Fruit fly (Drosophila melanogaster) whole organism, pupa: ENCODE measurements around the gene yellow-e3.

Source experiments
- CG10348 ChIP-seq: fragments of 200-800 bp; sonication (Bioruptor generic); IDR thresholded peaks from 2 replicates; pipeline ENCODE4 v1.3.6; 2022; ENCODE audit warnings: missing biosample characterization, missing genetic modification characterization
- CG12605 ChIP-seq: fragments of 200-800 bp; sonication (Bioruptor generic); IDR thresholded peaks from 2 replicates; pipeline ENCODE4 v1.3.6; 2022; ENCODE audit warnings: missing biosample characterization, missing genetic modification characterization
- CG13204 ChIP-seq: fragments of 200-800 bp; sonication (Bioruptor generic); optimal IDR thresholded peaks from 2 replicates; lab custom pipeline; 2018; ENCODE audit warnings: missing biosample characterization, mild to moderate bottlenecking, missing genetic modification characterization, moderate library complexity
- CG14655 ChIP-seq: fragments of 200-800 bp; sonication (Bioruptor generic); optimal IDR thresholded peaks from 3 replicates; lab custom pipeline; 2017; ENCODE audit warnings: mild to moderate bottlenecking, missing biosample characterization, missing genetic modification reagents, missing genetic modification characterization
- CG15710 ChIP-seq: fragments of 200-800 bp; sonication (Bioruptor generic); optimal IDR thresholded peaks from 2 replicates; lab custom pipeline; 2018; ENCODE audit warnings: missing biosample characterization, mild to moderate bottlenecking, missing genetic modification characterization, moderate library complexity
- CG17806 ChIP-seq: fragments of 200-800 bp; sonication (Bioruptor generic); optimal IDR thresholded peaks from 2 replicates; lab custom pipeline; 2018; ENCODE audit warnings: missing biosample characterization, mild to moderate bottlenecking, missing genetic modification characterization, moderate library complexity
- CG32121 ChIP-seq: fragments of 200-800 bp; sonication (Bioruptor generic); IDR thresholded peaks from 2 replicates; pipeline ENCODE4 v1.3.6; 2022; ENCODE audit warnings: missing biosample characterization, missing genetic modification characterization
- CG34367 ChIP-seq: fragments of 200-800 bp; sonication (Bioruptor generic); optimal IDR thresholded peaks from 2 replicates; lab custom pipeline; 2018; ENCODE audit warnings: missing biosample characterization, mild to moderate bottlenecking, missing genetic modification characterization
- CG4496 ChIP-seq: fragments of 200-800 bp; sonication (Bioruptor generic); IDR thresholded peaks from 3 replicates; pipeline ENCODE4 v1.3.6; 2022; ENCODE audit warnings: missing biosample characterization, missing genetic modification characterization
- CG8159 ChIP-seq: fragments of 200-800 bp; sonication (Bioruptor generic); optimal IDR thresholded peaks from 3 replicates; lab custom pipeline; 2018; ENCODE audit warnings: missing biosample characterization, mild to moderate bottlenecking, missing genetic modification characterization, moderate library complexity
- CG8301 ChIP-seq: fragments of 200-800 bp; sonication (Bioruptor generic); optimal IDR thresholded peaks from 2 replicates; lab custom pipeline; 2018; ENCODE audit warnings: missing biosample characterization, mild to moderate bottlenecking, missing genetic modification characterization
- CG9948 ChIP-seq: fragments of 200-800 bp; sonication (Bioruptor generic); optimal IDR thresholded peaks from 2 replicates; lab custom pipeline; 2018; ENCODE audit warnings: missing biosample characterization, mild to moderate bottlenecking, missing genetic modification characterization, moderate library complexity
- D1 ChIP-seq: fragments of 200-800 bp; sonication (Bioruptor generic); optimal IDR thresholded peaks from 2 replicates; lab custom pipeline; 2018; ENCODE audit warnings: missing biosample characterization, mild to moderate bottlenecking, missing genetic modification characterization, moderate library complexity
- EcR ChIP-seq: fragments of 200-800 bp; sonication (Bioruptor generic); optimal IDR thresholded peaks from 3 replicates; lab custom pipeline; 2019; ENCODE audit warnings: missing biosample characterization, missing genetic modification characterization, mild to moderate bottlenecking, moderate library complexity, missing genetic modification reagents
- Ets98B ChIP-seq: fragments of 200-800 bp; sonication (Bioruptor generic); IDR thresholded peaks from 2 replicates; pipeline ENCODE4 v1.3.6; 2022; ENCODE audit warnings: missing biosample characterization, missing genetic modification characterization
- Pif1B ChIP-seq: fragments of 200-800 bp; sonication (Bioruptor generic); optimal IDR thresholded peaks from 3 replicates; lab custom pipeline; 2016; ENCODE audit warnings: missing biosample characterization, missing genetic modification characterization
- Snoo ChIP-seq: fragments of 200-800 bp; sonication (Bioruptor generic); optimal IDR thresholded peaks from 3 replicates; lab custom pipeline; 2017; ENCODE audit warnings: missing biosample characterization, mild to moderate bottlenecking, missing genetic modification characterization, inconsistent platforms
- fd96Ca ChIP-seq: fragments of 200-800 bp; sonication (Bioruptor generic); IDR thresholded peaks from 3 replicates; pipeline ENCODE4 v1.3.6; 2022; ENCODE audit warnings: missing biosample characterization, missing genetic modification characterization
- gl ChIP-seq: fragments of 200-800 bp; sonication (Bioruptor generic); optimal IDR thresholded peaks from 2 replicates; lab custom pipeline; 2018; ENCODE audit warnings: missing biosample characterization, mild to moderate bottlenecking, missing genetic modification characterization
- rn ChIP-seq: fragments of 200-800 bp; sonication (Bioruptor generic); IDR thresholded peaks from 2 replicates; pipeline ENCODE4 v1.3.6; 2022; ENCODE audit warnings: missing biosample characterization, missing genetic modification characterization

The yellow-e3 gene

dm6 chr3R:13385105-13385504 lies 19.6 kb downstream of the yellow-e3 start:
- TF ChIP-seq CG8159 (tag; lab: Kevin White, UChicago) (no peak), CG34367 (tag; lab: Kevin White, UChicago) (no peak), CG13204 (no peak), fd96Ca (no peak), CG17806 (tag; lab: Kevin White, UChicago) (no peak), rn (GFP tag; lab: Robert Waterston, UW) (no peak), Snoo (no peak), CG4496 (no peak), CG9948 (no peak), CG15710 (tag; lab: Kevin White, UChicago) (no peak)

dm6 chr3R:13382656-13383142 lies 22.0 kb downstream of the yellow-e3 start:
- TF ChIP-seq CG34367 (tag; lab: Kevin White, UChicago), result no peak
- TF ChIP-seq CG15710 (tag; lab: Kevin White, UChicago), result peak; percentile 8
- TF ChIP-seq gl (tag; lab: Kevin White, UChicago), result peak; percentile 1
- peak; percentile 6 for TF ChIP-seq EcR
- TF ChIP-seq CG4496, result 0 out of 3 replicates have a peak, but pooled peaks have one; percentile 27

DNA sequence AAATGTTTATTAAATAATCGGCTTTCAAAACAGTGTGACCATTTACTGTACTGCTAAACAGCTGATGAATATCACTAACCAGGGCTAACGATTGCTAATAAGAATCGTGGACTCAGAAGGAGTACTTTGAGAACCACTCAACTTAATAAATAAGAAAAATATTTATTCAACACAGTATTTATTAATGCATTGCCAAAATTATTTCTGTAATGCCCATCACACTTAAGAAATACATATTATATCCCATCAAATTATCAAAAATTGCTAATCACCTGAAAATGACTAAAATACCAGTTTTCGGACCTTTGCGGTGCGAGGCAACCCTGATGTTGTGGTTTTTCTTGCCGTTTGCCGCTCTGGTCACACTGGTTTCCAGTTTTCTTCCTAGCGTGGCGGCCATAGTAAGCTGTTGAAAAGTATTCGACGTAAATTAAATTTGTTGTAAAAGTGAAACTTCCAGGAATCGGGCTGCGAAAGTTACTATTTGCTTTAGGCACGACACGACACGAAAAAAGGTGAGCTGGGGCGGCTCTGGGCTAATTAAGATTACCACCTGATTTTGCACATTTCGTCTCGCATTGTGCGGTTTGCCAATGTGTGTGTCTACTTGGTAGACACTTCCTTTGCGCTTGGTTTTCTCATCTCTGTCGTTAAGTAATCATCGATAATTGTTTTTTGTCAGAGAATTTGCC lies 22.8 kb downstream of the yellow-e3 start, which contains the start of the genes mRpS21 and Droj2:
Gene mRpS21, minus strand, starts transcription at position 66 of the 692 bp plus-strand sequence.
Gene Droj2, plus strand, starts transcription at position 363 of the 692 bp plus-strand sequence.
- no peak for TF ChIP-seq CG12605
- no peak; the same call in 1 of the 2 replicates for TF ChIP-seq CG32121
- TF ChIP-seq Ets98B (GFP tag; lab: Robert Waterston, UW), result peak; percentile 22; the same call in 1 of the 2 replicates
- TF ChIP-seq CG15710 (tag; lab: Kevin White, UChicago), result peak; percentile 51
- TF ChIP-seq CG17806 (tag; lab: Kevin White, UChicago), result peak; percentile 13
- TF ChIP-seq CG34367 (tag; lab: Kevin White, UChicago), result peak; percentile 32
- TF ChIP-seq CG8159 (tag; lab: Kevin White, UChicago), result peak; percentile 19
- no peak for TF ChIP-seq CG4496
- no peak for TF ChIP-seq gl (tag; lab: Kevin White, UChicago)
- no peak for TF ChIP-seq rn (GFP tag; lab: Robert Waterston, UW)

- TF ChIP-seq CG15710 (tag; lab: Kevin White, UChicago), result no peak
- no peak for TF ChIP-seq CG34367 (tag; lab: Kevin White, UChicago)
- TF ChIP-seq CG8159 (tag; lab: Kevin White, UChicago), result no peak
- no peak for TF ChIP-seq CG14655 (GFP tag; lab: Kevin White, UChicago)
- TF ChIP-seq CG13204, result no peak
- no peak for TF ChIP-seq CG32121
- TF ChIP-seq, all 21 proteins: peak for 0
Observed at dm6 chr3R:13379675-13380074, 25.0 kb downstream of the yellow-e3 start, which contains the start of the genes CG9813 and CG8870. Gene CG9813, minus strand, starts transcription at chr3R:13379775. Gene CG8870, plus strand, starts transcription at chr3R:13379842.

dm6 chr3R:13374913-13375312 lies 29.8 kb downstream of the yellow-e3 start:
- no peak for TF ChIP-seq CG12605
- no peak for TF ChIP-seq CG9948
- no peak for TF ChIP-seq CG10348 (GFP tag; lab: Robert Waterston, UW)
- peak; percentile 45 for TF ChIP-seq CG8159 (tag; lab: Kevin White, UChicago)
- peak; percentile 22 for TF ChIP-seq CG14655 (GFP tag; lab: Kevin White, UChicago)
- TF ChIP-seq gl (tag; lab: Kevin White, UChicago), result no peak
- TF ChIP-seq CG34367 (tag; lab: Kevin White, UChicago), result no peak
- TF ChIP-seq EcR, result no peak
- TF ChIP-seq D1 (tag; lab: Kevin White, UChicago), result no peak
- no peak for TF ChIP-seq Snoo
- TF ChIP-seq CG17806 (tag; lab: Kevin White, UChicago), result no peak
- TF ChIP-seq fd96Ca, result no peak
- 0 out of 3 replicates have a peak, but pooled peaks have one; percentile 31 for TF ChIP-seq CG4496
- no peak for TF ChIP-seq CG8301 (tag; lab: Kevin White, UChicago)
- TF ChIP-seq Ets98B (GFP tag; lab: Robert Waterston, UW), result no peak
- no peak for TF ChIP-seq CG32121
- no peak for TF ChIP-seq Pif1B (GFP tag; lab: Kevin White, UChicago)
- TF ChIP-seq rn (GFP tag; lab: Robert Waterston, UW), result no peak
- TF ChIP-seq CG13204, result no peak
- no peak for TF ChIP-seq CG15710 (tag; lab: Kevin White, UChicago)
- TF ChIP-seq, all 21 proteins: peak for 3

DNA sequence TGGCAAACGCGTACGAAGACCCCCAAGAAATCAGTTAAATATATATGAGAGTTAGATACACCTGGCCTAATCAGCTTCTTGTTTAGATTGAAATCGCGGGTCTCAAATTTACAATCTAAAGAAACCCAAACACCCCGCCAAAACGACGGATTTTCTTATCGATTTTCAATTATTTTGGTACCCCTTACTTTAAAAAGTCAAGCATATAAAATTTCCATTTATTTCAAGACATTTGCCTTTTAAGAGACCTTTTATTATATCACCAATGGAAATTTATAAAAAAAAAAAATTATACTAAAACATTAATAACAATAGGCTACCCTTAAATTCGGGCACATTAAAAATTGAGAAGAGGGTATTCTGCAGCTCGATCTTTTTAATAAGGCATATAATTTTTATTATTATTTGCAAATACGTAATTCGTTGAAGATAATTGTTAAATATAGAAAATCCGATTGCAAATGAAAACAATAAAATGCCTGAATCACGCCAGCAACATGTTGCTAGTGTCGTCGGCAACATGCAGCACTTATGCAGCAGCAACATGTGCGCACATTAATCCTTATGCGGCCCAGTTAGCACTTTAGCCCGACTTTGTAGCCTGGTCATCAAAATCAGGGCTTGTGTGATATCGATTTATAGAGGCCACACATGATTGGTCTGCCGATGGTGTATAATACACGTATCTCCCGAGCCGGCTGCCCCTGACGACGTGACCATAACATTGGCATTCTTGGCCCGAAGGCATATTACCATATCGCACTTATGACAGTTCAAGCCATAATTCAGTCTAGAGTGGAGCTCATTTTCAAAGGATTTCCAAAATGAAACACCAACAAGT lies 32.6 kb downstream of the yellow-e3 start, which contains the start of the genes Lip3 and CG34309:
Gene Lip3, minus strand, starts transcription at position 65 of the 841 bp plus-strand sequence.
Gene CG34309, plus strand, starts transcription at position 791 of the 841 bp plus-strand sequence.
- TF ChIP-seq Snoo (peak; percentile 57), CG17806 (tag; lab: Kevin White, UChicago) (peak; percentile 24), CG10348 (GFP tag; lab: Robert Waterston, UW) (no peak), CG15710 (tag; lab: Kevin White, UChicago) (peak; percentile 23), CG34367 (tag; lab: Kevin White, UChicago) (no peak), EcR (no peak), CG32121 (no peak), CG9948 (no peak), CG8159 (tag; lab: Kevin White, UChicago) (peak; percentile 28)
